Fruit fly (Drosophila melanogaster): ENCODE measurements around the gene Moe.

The Moe gene

DNA sequence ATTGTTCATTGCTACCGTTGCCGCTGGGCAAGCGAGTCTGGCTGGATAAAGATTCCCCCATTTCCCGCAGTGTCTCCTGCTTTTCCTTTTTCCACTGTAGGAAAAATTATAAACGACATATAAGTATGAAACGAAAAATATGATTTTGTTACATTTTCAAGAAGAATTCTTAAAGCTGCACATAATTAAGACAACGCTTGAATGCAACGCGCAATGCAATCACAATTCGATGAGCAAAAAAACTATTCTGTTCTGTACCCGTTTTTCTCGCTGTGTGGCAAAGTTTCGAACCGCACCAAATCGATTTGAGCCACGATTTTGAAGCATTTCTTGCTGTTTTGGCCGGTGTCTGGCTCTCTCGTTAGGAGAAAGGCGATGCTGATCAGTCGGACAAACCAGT, 54.4 kb downstream of the Moe start:
- TF ChIP-seq insv (optimal IDR thresholded peaks at IDR 0.05) (no peak), Sin3A (optimal IDR thresholded peaks at IDR 0.05) (no peak), Myc (optimal IDR thresholded peaks at IDR 0.05) (no peak), ttk (optimal IDR thresholded peaks at IDR 0.05) (no peak), psq (optimal IDR thresholded peaks at IDR 0.05) (no peak), h (optimal IDR thresholded peaks at IDR 0.05) (no peak)

DNA sequence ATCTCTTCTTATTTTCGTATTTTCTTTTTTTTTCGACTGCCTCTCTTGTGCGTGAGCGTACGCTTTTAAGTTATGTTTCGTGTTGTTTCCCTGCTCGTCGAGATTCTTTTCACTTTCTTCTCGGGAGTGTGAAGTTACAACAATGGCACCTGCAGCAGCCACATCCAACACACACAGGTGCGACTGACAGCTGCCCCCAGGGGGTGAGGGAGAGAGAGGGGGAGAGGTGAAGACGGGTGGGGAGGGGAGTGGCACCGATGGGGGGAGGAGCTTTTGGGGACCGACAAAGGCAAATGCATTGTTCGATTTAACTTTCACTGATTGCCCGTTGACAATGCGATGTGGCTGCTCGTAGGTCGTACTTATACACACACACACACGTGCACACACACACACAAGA, 56.7 kb downstream of the Moe start:
- TF ChIP-seq ttk (optimal IDR thresholded peaks at IDR 0.05) (no peak), Myc (optimal IDR thresholded peaks at IDR 0.05) (no peak), psq (optimal IDR thresholded peaks at IDR 0.05) (no peak), Sin3A (optimal IDR thresholded peaks at IDR 0.05) (no peak), insv (optimal IDR thresholded peaks at IDR 0.05) (no peak), h (optimal IDR thresholded peaks at IDR 0.05) (no peak)

DNA sequence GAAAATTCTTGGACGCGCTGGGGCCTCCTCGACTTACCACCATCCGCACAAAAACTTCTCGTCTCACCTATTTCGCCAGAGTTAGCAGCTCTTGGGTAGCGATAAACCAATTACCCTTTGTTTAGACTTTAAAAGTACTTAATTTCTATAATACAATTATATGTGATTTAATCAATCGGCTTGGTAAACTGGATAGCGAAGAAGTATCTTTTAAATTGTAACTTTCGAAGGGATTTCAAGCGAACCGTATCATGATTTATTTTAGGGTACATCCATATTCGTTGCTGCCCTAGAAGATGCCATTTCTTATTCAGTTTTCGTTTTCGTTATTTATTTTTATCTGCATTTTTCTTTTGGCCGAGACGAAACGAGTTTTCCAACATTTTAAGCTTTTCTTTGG, 58.8 kb downstream of the Moe start:
- TF ChIP-seq Myc (optimal IDR thresholded peaks at IDR 0.05) (no peak), ttk (optimal IDR thresholded peaks at IDR 0.05) (no peak), psq (optimal IDR thresholded peaks at IDR 0.05) (no peak), h (optimal IDR thresholded peaks at IDR 0.05) (no peak), Sin3A (optimal IDR thresholded peaks at IDR 0.05) (no peak), insv (optimal IDR thresholded peaks at IDR 0.05) (no peak)

DNA sequence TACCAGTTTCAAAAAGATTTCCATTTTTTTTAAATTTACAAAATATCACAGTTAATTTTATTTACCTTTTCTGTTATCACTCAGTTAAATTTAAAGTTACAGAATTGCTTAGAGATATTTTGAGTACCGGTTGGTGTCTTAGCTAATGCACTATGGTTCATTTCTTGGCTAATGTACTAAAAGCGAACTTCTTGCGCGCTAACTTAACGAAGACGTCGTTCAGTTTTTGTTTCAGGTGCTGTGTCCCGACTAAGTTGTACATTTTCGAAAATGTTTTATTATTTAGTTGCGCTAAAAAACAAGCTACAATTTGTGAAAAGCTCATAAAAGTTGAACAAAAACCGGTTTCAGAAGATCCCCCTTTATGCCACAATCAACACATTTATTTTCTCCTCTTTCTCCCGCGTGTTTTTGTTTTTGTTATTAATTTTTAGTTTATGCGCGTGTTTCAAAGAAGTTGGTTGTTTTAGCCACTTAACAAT, 60.2 kb downstream of the Moe start, which contains the start of gene CG12075:
CG12075 (plus strand) TSS at position 432 of the 482 bp plus-strand sequence.
- no peak for TF ChIP-seq h (optimal IDR thresholded peaks at IDR 0.05)
- no peak for TF ChIP-seq Sin3A (optimal IDR thresholded peaks at IDR 0.05)
- TF ChIP-seq insv (optimal IDR thresholded peaks at IDR 0.05) = no peak
- TF ChIP-seq psq (optimal IDR thresholded peaks at IDR 0.05) = no peak
- no peak for TF ChIP-seq Myc (optimal IDR thresholded peaks at IDR 0.05)
- no peak for TF ChIP-seq ttk (optimal IDR thresholded peaks at IDR 0.05)

DNA sequence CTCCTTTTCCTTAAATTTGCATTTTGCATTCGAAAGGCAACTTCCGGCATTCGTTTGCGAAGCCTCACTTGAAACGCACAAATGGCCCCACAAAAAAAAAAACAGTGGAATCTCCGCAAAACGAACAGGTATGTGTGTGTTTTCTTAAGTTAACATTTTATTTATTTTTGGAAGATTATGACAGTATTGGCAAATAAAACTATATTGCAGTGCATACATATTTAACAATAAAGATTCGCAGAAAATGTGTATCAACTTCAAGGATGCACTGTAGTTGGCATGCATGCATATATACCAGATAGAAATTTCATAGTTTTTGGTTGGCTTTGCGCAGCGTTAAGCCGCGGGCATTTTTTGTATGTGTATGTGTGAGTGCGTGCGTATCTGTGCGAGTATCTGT, 60.9 kb downstream of the Moe start:
- no peak for TF ChIP-seq Sin3A (optimal IDR thresholded peaks at IDR 0.05)
- no peak for TF ChIP-seq ttk (optimal IDR thresholded peaks at IDR 0.05)
- no peak for TF ChIP-seq h (optimal IDR thresholded peaks at IDR 0.05)
- TF ChIP-seq psq (optimal IDR thresholded peaks at IDR 0.05) = no peak
- TF ChIP-seq insv (optimal IDR thresholded peaks at IDR 0.05) = no peak
- no peak for TF ChIP-seq Myc (optimal IDR thresholded peaks at IDR 0.05)

DNA sequence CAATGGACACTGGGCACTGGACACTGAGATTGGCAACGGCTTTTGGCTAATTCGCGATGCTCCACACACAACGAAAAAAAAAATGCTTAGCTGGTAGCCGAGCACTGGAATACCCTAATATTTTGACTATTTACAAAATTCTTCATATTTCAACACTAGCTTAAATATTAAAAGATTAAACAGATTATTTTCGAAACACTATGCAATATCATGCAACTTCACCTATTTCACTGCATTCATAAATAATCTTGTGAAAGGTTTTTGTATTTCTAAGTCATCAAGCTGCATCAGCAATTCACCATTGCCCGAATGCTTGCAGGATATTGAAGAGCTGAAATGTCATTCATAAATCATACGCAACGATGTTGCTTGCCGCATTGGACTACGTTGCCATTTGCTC, 61.6 kb downstream of the Moe start:
- TF ChIP-seq ttk (optimal IDR thresholded peaks at IDR 0.05) (no peak), Sin3A (optimal IDR thresholded peaks at IDR 0.05) (no peak), insv (optimal IDR thresholded peaks at IDR 0.05) (no peak), Myc (optimal IDR thresholded peaks at IDR 0.05) (no peak), psq (optimal IDR thresholded peaks at IDR 0.05) (no peak), h (optimal IDR thresholded peaks at IDR 0.05) (no peak)

DNA sequence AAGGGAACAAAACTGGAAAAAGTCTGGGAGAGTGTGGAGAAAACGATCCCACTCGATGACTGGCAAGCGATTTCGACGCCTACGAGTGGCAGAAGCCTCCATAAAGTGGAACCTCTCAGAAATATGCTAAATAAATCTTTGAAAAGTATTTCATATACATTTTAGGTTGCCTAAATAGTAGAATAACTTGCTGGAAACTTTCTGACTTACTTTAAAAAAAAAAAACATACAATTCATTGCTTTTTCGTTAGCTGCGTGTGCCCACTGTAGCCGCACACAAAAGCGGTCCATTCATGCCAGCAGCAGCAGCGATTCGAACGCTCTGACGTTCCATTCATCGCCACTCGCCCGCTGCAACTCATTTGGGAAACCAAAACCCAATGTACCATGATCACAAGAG, 63.0 kb downstream of the Moe start:
- TF ChIP-seq ttk (optimal IDR thresholded peaks at IDR 0.05) = no peak

DNA sequence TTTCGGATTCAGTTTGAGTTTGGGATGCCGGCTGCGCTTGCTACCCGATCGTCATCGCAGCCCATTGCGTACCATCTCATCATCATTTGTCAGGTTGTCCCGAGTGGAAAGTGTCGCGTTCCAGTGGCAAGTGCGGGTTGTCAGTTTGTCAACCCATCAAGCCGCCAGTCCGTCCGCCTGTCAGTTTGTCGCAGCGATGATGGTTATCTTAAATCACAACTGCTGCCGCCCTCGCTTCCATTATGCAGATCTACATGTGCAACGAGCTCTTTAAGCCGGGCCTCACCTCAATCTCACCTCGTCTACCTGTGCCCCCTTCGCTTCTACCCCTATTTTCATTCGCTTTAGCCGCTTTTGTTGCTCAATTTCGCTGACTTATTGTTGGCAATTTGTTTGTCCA, 66.4 kb downstream of the Moe start:
- TF ChIP-seq psq (optimal IDR thresholded peaks at IDR 0.05) (no peak), Myc (optimal IDR thresholded peaks at IDR 0.05) (no peak), Sin3A (optimal IDR thresholded peaks at IDR 0.05) (no peak), insv (optimal IDR thresholded peaks at IDR 0.05) (no peak), ttk (optimal IDR thresholded peaks at IDR 0.05) (no peak)

DNA sequence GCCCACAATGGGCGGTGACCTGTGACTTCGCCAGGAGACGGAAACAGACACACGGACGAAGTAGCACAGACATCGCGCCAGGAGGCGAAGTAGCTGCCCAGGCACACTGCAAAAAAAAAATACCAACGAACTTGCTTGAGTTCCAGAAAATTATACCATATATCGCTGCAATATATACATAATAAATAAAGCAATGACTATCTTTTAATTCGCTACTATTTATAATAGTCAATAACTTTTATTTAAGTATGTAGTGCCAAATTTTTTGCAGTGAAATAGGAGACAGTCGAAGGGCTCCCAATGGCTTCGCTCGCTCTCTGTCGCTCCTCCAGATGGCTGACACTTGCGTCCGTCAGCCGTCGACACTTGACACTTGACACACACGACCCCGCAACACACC, 68.0 kb downstream of the Moe start:
- TF ChIP-seq psq (optimal IDR thresholded peaks at IDR 0.05) (no peak), Myc (optimal IDR thresholded peaks at IDR 0.05) (no peak), Sin3A (optimal IDR thresholded peaks at IDR 0.05) (no peak), ttk (optimal IDR thresholded peaks at IDR 0.05) (no peak), insv (optimal IDR thresholded peaks at IDR 0.05) (no peak), h (optimal IDR thresholded peaks at IDR 0.05) (no peak)

DNA sequence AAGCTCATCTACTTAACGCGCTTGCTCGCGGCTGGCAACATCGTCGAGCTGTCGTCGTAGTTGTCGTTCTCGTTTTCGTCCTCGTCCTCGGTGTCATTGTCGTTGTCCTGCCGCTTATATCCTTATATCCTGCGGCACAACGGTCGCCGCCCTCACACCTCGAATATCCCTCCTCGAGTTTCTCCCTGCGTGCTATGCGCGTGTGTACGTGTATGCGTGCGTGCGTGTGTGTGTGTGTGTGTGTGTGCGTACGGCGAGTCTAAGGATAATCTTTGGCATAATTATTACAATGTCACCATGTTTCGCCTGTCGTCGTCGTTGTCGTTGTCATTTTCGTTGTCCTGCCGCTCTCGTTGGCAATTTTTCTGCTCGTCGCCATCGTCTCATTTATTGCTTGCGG, 68.7 kb downstream of the Moe start:
- TF ChIP-seq psq (optimal IDR thresholded peaks at IDR 0.05) (no peak), ttk (optimal IDR thresholded peaks at IDR 0.05) (no peak), Sin3A (optimal IDR thresholded peaks at IDR 0.05) (no peak), Myc (optimal IDR thresholded peaks at IDR 0.05) (no peak), insv (optimal IDR thresholded peaks at IDR 0.05) (no peak), h (optimal IDR thresholded peaks at IDR 0.05) (no peak)

Measured in Kc167 (cell line).